Fruit fly (Drosophila melanogaster): Measurements from ENCODE around the gene wcy.
A peak's percentile ranks its signal among the peaks of the same experiment; 100 is the strongest.

wcy gene

DNA sequence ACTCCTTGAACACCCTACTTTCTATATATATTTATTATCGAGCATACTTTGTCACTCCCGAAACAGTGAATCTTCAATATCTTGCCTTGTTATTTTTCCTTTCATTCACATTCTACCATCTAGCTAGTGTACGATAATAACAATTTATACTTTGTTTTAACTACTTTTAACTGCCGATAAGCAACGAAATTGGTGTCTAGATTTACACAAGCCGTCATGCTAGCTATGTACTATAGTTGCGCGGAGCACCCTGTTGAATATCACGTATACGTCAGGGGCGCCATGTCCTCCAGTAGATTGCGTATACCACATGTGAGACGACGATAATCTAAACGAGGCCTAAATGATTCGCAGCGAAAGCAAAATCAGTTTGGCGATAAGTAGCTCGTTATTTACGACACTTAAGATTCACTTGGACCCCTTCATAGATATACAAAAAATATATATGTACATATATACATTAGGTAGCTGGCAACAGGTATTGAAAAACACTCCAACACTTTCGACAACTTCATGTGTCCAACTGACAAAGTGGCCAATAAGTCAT is 16.3 kb upstream of the wcy start:
- peak; percentile 64 for TF ChIP-seq noc (tag; optimal IDR thresholded peaks at IDR 0.05)

DNA sequence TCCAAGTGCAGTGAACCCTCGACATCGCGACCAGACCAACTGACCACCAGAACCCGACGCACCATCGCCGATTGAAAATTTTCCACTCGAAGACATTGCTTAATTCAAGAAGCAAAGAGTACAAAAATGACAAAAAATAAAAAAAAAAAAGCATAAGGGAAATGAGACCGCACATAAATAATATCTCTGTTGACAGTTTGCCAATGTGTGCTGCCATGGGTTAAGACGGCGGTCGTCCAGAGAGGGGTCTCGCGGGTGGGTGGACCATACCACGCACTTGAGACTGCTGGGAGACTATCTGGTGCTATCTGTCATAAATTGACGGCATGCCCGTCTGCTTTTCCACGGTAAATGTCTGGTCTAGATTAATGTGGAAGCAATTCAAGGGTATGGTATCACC is 15.7 kb upstream of the wcy start:
- TF ChIP-seq noc (tag; optimal IDR thresholded peaks at IDR 0.05), result no peak

DNA sequence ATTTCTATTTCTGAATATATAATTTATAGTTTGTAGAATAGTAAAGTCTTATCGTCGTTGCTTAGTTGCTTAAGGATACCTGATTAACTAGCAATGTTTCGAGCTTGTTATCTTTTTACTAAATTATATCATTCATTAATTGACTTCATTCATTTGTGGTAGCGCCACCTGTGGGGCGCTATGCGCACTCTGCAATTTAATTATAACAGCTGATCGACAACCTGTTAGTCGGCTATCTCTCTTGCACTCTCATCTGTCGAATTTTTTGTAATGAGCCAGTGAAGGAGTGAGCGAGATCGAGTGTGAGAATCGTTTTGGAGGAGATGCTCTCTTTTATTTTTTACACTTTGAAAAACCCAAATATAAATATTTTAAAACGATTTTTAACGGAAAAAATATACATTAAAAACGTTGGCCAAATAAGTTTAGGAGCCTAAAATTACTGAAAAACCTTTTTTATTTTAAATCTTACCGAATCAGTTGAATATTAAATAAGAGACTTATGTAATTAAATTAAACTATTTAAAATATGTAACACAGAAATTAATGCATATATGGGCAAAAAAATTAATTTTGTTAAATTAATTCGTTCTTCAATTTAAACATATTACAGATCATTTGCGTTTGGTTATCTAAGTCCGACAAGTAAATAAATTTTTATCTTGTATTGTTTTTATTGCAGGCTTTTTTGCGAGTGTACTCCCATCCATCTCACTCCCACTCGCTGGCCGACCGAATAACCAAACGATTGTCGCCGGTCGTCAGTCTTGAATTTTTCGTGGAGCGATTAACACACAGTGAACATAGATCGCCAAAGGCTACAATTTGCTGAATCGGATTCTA is 13.6 kb upstream of the wcy start, which contains the start of the genes CG16700 and CG4991:
TSS of gene CG16700 (plus strand) at position 793 of the 843 bp plus-strand sequence.
TSS of gene CG4991 (plus strand) at position 793 of the 843 bp plus-strand sequence.
- peak; percentile 89 for TF ChIP-seq noc (tag; optimal IDR thresholded peaks at IDR 0.05)

DNA sequence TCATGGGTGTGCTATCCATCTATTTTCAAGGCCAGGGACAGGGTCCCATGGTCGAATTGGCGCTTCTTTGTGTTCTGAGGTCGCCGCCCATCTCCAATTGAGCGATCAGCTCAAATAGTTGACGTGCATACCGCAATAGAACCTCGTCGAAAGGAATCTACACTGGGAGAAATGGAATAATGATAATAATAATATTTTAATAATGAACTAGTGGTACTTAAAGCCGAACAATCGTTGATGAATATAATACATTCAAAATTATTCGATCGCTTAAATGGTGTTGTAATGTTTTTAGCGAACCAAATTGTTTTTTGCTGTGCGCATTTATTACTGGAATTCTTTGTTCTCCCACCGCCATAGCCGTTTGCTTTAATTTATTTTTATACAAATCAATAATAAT is 12.9 kb upstream of the wcy start:
- TF ChIP-seq noc (tag; optimal IDR thresholded peaks at IDR 0.05), result no peak

DNA sequence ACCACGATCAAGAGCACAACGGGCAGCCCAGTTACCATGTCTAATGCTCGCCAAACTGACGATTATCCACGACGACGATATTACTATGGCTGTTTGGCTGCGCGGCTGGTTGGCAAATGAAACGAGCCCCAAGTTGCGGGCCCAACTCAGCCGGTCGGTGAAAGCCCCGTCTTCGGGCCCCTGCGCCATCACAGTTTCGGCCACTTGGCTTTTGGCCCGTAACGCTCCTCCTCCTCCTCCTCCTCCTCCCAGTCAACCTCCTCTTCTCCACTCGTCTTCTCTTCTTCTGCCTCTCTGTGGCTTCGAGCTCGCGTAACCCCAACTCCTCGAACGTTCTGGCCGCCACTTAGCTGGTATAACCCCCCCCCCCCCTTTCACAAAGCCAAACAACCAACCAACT is 9.9 kb upstream of the wcy start, which contains the start of gene CG8945:
TSS of gene CG8945 (minus strand) at position 101 of the 400 bp plus-strand sequence.
- TF ChIP-seq noc (tag; optimal IDR thresholded peaks at IDR 0.05), result no peak

DNA sequence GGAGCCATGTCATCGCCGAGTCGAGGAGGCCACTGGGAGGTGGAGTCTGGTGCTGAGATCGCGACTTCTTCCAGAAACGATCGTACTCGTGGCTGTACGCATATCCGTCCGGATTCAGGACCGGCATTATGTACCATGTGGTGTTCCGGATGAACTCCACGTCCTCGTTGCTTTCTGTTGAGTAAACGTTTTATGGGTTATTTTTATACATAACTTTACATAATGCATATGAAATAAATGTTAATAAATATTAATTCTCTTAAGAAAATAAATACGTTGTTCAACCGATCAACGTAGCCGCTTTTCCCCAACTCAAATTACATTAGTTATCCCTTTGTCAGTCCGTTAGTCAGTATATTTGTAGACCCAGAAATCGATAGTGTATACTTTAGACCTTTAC is 3.5 kb upstream of the wcy start, which contains the start of gene CG4955:
TSS of gene CG4955 (plus strand) at position 301 of the 400 bp plus-strand sequence.
- TF ChIP-seq noc (tag; optimal IDR thresholded peaks at IDR 0.05), result no peak

DNA sequence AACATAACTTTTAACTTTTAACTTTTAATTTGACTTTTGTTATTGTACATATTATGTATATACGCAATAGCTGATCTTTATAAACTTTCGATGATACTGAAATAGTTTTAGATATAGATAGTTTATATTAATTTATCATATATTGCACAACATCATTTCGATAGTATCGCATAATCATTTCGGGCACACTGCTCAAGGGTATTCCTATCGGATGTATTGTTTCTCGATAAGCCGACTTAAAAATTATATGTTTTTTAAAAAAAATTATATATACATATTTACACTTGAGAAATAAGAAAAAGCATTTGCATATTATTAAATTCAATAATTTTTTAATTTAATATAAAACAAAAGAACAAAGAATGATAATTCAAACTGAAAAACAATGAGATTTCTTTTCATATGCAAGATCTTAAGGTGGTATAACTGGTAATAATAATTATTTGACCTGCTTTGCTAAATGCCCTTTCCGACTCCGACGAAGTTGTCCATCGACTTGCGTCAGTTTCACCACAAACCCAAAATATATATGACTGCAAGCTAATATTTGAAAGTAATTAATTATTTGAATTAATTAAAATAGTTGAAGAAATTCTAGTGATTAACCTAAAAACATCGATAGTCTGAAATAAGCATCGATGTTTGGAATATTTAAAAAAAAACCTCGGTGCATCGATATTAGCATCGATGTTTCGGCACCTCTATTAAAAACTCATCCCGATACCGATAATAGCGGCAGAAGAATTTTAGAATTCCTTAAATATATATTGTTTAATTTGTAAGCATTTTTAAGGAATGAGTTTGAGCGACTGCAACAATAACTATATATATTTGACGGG is 661 bp upstream of the wcy start, which contains the start of gene CG4949:
TSS of gene CG4949 (plus strand) at position 698 of the 839 bp plus-strand sequence.
- TF ChIP-seq noc (tag; optimal IDR thresholded peaks at IDR 0.05), result no peak

DNA sequence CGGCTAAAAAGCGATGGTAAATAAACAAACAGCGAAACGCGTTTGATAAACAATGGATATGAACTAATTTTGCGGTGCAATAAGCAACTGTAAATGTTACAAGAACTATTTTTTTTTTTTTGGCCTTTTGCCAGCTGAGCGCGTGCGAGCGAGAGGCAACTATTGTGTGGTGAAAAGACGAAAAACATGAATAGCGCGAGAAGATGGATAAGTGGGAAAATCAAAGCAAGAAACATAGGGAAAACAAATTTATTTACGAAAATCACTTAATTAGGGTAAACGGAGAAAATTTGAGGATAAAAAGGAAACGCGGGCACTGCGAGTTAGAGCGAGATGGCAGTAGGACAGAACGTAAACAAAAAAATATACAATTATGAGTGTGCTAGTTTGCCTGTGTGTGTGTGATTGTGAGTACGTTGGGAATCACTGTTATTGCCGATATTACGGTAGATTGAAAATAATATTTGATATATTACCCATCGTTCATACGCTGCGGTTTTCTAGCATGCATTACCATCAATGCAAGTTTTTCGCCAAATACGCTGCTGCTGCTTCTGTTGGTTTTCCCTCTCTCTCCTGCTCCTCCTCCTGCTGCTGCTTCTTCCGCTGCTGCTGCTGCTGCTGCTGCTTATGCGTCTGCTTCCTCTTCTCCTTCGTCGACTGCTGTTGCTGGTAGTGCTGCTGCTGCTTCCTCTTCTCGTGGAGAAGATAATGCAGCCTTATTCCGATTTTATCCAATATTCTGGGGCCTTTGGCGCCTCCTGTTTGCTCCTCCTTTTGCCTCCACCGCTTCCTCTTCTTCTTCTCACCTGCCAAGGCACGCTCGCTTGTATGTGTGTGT is 1.0 kb downstream of the wcy start:
- no peak for TF ChIP-seq noc (tag; optimal IDR thresholded peaks at IDR 0.05)

DNA sequence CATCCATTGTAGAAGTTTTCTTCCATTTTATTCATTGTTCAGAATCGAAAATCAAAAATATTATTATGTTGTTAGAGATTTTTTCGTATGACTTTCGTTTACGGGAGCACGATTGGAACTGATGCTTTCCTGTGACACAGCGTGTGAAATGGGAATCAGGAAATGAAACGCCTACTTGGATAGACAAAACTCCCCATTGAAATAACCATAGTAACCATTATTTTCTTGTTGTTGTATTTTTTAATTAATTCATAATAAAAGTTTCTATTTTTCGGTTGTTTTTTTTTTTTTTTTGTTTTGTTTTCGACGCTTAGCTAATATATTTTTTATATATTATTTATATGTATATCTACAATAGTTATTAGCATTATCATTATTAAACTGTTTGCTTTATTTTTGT is 9.3 kb downstream of the wcy start, which contains the start of gene CG43077:
TSS of gene CG43077 (minus strand) at position 101 of the 400 bp plus-strand sequence.
- TF ChIP-seq noc (tag; optimal IDR thresholded peaks at IDR 0.05), result no peak

DNA sequence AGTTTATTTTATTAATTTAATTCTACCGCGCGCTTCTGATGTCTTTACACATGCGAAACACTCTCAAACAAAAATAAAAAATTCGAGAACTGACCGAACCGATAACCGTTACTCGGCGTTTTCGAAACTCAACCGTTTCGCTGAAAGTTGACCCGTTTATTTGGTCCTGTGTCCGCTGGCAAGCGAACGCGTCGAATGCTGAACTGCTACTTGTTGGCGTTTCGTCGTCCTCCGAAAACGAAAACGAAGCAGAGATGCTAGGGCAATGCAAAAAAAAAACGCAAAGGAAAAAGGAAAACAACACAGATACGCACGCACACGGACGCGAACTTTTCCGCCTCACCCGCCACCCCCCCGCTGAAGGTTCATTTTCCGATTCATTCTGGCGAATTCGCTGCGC is 11.1 kb downstream of the wcy start, which contains the start of gene CG45002:
TSS of gene CG45002 (minus strand) at position 101 of the 400 bp plus-strand sequence.
- no peak for TF ChIP-seq noc (tag; optimal IDR thresholded peaks at IDR 0.05)

DNA sequence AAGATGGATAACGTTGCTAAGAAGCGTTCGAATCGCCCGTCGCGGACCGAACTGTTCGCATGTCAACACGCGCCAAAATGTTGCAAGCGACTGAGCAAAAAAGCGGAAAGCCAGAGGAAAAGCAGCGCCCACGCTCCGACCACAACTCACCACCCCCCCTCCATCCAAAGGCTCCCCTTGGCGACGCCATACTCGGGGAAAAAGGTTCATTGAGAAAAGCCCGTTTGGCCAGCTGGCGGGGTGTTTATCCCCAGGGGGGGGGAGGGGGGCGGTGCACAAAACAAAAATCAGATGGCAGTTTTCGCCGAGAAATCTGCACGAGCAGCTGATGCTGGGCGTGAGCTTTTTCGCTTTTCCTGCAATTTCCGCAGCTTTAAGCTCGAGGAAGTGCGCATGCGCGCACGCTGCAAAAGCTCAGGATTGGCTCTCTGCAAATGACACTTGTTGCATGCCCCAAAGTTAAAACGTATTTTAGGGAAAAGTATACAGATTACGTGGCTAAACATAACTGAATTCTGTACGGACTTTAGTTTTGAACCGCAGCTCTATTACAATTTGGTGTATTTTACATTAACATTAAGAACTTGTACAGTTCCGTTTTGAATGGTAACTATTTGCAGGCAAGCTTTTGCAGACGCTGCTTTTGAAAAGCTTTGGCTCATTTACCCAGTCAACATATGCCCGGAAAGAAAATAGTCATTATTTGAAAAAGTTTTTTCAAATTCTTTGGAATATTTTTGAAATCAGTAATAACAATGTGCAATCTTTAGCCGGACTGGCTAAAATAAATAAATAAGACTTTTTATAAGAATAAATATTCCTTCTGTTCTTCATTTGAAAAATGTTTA is 29.7 kb downstream of the wcy start:
- no peak for TF ChIP-seq noc (tag; optimal IDR thresholded peaks at IDR 0.05)

DNA sequence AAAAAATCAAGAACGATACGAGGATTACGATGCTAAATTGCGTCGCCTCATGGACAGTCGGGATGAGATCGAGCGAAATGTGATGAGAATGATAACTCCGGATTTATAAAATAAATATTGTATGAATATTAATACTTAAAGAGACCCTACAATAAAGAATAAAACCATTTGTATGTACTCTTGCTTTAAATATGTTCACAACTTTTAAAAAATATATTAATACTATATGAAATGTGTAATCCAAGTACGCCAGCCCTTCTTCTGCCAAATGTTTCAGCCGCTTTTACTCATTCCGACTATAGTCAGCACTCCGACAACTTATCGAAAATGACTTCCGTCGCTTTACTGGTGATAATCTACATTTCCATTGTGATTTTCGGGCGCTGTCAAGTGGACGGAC is 54.5 kb downstream of the wcy start, which contains the start of gene CG43997:
TSS of gene CG43997 (plus strand) at position 301 of the 400 bp plus-strand sequence.
- TF ChIP-seq noc (tag; optimal IDR thresholded peaks at IDR 0.05), result no peak

DNA sequence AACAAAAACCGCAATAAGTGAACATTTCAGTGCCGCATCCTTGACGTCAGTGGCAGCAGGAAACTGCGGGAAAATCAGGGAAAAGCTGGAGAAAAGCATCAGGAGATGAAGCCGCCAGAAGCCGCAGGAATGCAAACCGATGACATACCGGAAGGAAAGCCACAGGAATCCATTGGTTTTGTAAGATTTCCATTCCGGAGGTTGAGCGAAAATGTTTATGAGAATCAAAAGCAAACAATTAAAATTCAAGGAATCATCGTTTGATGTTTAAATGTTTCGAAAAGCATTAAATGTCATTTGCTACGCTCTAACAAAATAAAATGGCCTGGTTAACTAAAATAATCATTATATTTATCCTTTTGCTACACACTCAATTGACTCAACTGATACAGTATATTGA is 55.7 kb downstream of the wcy start, which contains the start of gene CG43996:
TSS of gene CG43996 (plus strand) at position 301 of the 400 bp plus-strand sequence.
- no peak for TF ChIP-seq noc (tag; optimal IDR thresholded peaks at IDR 0.05)

DNA sequence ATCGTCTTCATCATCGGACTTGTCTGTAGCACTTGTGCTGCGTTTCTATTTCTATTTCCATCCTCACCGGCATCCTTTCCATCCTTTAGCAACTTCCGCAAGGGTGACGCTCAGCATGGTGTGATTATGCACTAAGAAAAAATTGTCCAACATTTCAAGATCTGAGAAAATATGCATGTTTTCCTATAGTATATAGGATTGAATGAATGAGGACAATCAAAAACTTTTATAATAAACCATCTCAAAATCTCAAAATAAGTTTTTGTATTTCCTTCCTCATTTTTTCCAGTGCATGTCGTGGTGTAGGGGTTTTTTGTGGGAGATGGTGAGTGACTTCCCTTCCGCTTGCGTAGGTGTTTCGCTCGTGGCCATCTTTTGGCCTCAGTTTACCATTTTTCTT is 56.3 kb downstream of the wcy start:
- TF ChIP-seq noc (tag; optimal IDR thresholded peaks at IDR 0.05), result no peak

Measured in whole organism, larva.